Fruit fly (Drosophila melanogaster): ENCODE data around the gene Nsf2.

- TF ChIP-seq kay (GFP tag; ENCODE audit: borderline replicate concordance), result peak; percentile 57
- TF ChIP-seq CG11617 (GFP tag; optimal IDR thresholded peaks at IDR 0.05), result no peak
- TF ChIP-seq Mnt (GFP tag; optimal IDR thresholded peaks at IDR 0.05), result no peak
- no peak for TF ChIP-seq CG7101 (tag; optimal IDR thresholded peaks at IDR 0.05)
- no peak for TF ChIP-seq CG12768 (GFP tag; optimal IDR thresholded peaks at IDR 0.05)
- TF ChIP-seq pad (GFP tag; optimal IDR thresholded peaks at IDR 0.05), result no peak
- no peak for TF ChIP-seq bab1 (GFP tag; optimal IDR thresholded peaks at IDR 0.05)
- TF ChIP-seq CG5204 (GFP tag; optimal IDR thresholded peaks at IDR 0.05), result peak; percentile 11
- TF ChIP-seq CG33017 (tag; optimal IDR thresholded peaks at IDR 0.05), result no peak
- TF ChIP-seq Crg-1 (GFP tag; optimal IDR thresholded peaks at IDR 0.05), result no peak
- TF ChIP-seq CG1620 (GFP tag; optimal IDR thresholded peaks at IDR 0.05), result no peak
- TF ChIP-seq CG14711 (tag; optimal IDR thresholded peaks at IDR 0.05), result no peak
Measured at dm6 chr3R:13827953-13828922, 9.6 kb downstream of the Nsf2 start, which contains the start of gene Mst87F.

Data from whole organism, adult.